Worm (Caenorhabditis elegans): ENCODE data around the gene Y7A5A.10.
A peak's percentile ranks its signal among the peaks of the same experiment; 100 is the strongest.

Gene Y7A5A.10

ce11 chrX:15779503-15779902 is 15.4 kb downstream of the Y7A5A.10 start (continued):
- no peak for TF ChIP-seq nhr-6 (tag; optimal IDR thresholded peaks at IDR 0.05)
- TF ChIP-seq ceh-28 (tag; optimal IDR thresholded peaks at IDR 0.05): no peak
- TF ChIP-seq ces-1 (GFP tag; optimal IDR thresholded peaks at IDR 0.05): no peak
- TF ChIP-seq ztf-11 (tag; optimal IDR thresholded peaks at IDR 0.05): no peak
- peak; percentile 90 for TF ChIP-seq hlh-30 (tag; optimal IDR thresholded peaks at IDR 0.05; ENCODE audit: insufficient read depth)
- TF ChIP-seq nhr-76 (tag; optimal IDR thresholded peaks at IDR 0.05): no peak
- peak; percentile 72 for TF ChIP-seq mxl-3 (GFP tag; optimal IDR thresholded peaks at IDR 0.05)
- TF ChIP-seq lin-29 (GFP tag; IDR thresholded peaks at IDR 0.05): no peak
- TF ChIP-seq ZK546.5 (tag; optimal IDR thresholded peaks at IDR 0.05): no peak
- no peak for TF ChIP-seq lin-15B (tag; optimal IDR thresholded peaks at IDR 0.05)
- no peak for TF ChIP-seq daf-8 (GFP tag; IDR thresholded peaks at IDR 0.05)
- TF ChIP-seq F37D6.2 (tag; optimal IDR thresholded peaks at IDR 0.05): no peak
- TF ChIP-seq lir-3 (tag; optimal IDR thresholded peaks at IDR 0.05): no peak
- TF ChIP-seq fos-1 (tag; optimal IDR thresholded peaks at IDR 0.05): no peak
- no peak for TF ChIP-seq sdz-12 (GFP tag; optimal IDR thresholded peaks at IDR 0.05)
- no peak for TF ChIP-seq madf-5 (GFP tag; IDR thresholded peaks at IDR 0.05)
- no peak for TF ChIP-seq F26F4.8 (GFP tag; conservative IDR thresholded peaks at IDR 0.05)
- no peak for TF ChIP-seq attf-4 (tag; optimal IDR thresholded peaks at IDR 0.05)
- no peak for TF ChIP-seq vab-7 (GFP tag; IDR thresholded peaks at IDR 0.05)
- no peak for TF ChIP-seq zip-11 (GFP tag; IDR thresholded peaks at IDR 0.05)
- peak in 1 of 2 experiments; percentile 61 for TF ChIP-seq mdl-1 (tag; optimal IDR thresholded peaks at IDR 0.05)
- no peak for TF ChIP-seq ztf-7 (tag; optimal IDR thresholded peaks at IDR 0.05)
- peak in 1 of 2 experiments; percentile 29 for TF ChIP-seq daf-16 (GFP tag; optimal IDR thresholded peaks at IDR 0.05)
- peak; percentile 78 for TF ChIP-seq daf-16 (tag; optimal IDR thresholded peaks at IDR 0.05)
- TF ChIP-seq mdt-29 (GFP tag; IDR thresholded peaks at IDR 0.05): peak; percentile 34; the same call in 1 of the 2 replicates
- TF ChIP-seq lin-1 (GFP tag; IDR thresholded peaks at IDR 0.05): peak; percentile 90
- no peak for TF ChIP-seq egl-27 (tag; optimal IDR thresholded peaks at IDR 0.05)
- TF ChIP-seq lin-13 (GFP tag; optimal IDR thresholded peaks at IDR 0.05): peak; percentile 35
- TF ChIP-seq zag-1 (tag; optimal IDR thresholded peaks at IDR 0.05): no peak
- no peak for TF ChIP-seq dpl-1 (GFP tag; optimal IDR thresholded peaks at IDR 0.05)
- TF ChIP-seq set-16 (GFP tag; IDR thresholded peaks at IDR 0.05): no peak
- TF ChIP-seq hmg-1.1 (GFP tag; IDR thresholded peaks at IDR 0.05): 0 out of 2 replicates have a peak, but pooled peaks have one; percentile 31
- no peak for TF ChIP-seq ceh-82 (tag; optimal IDR thresholded peaks at IDR 0.05)
- TF ChIP-seq unc-39 (tag; optimal IDR thresholded peaks at IDR 0.05): no peak
- TF ChIP-seq T26A8.4 (GFP tag; IDR thresholded peaks at IDR 0.05): peak; percentile 43
- no peak for TF ChIP-seq Y75B8A.6 (GFP tag; IDR thresholded peaks at IDR 0.05)
- 0 out of 2 replicates have a peak, but pooled peaks have one; percentile 11 for TF ChIP-seq ctbp-1 (GFP tag; IDR thresholded peaks at IDR 0.05)
- TF ChIP-seq nhr-10 (tag; optimal IDR thresholded peaks at IDR 0.05): peak; percentile 43
- TF ChIP-seq nhr-237 (tag; optimal IDR thresholded peaks at IDR 0.05): no peak
- no peak for TF ChIP-seq fkh-10 (GFP tag; optimal IDR thresholded peaks at IDR 0.05)
- no peak for TF ChIP-seq F10B5.3 (tag; optimal IDR thresholded peaks at IDR 0.05)
- TF ChIP-seq zip-2 (tag; optimal IDR thresholded peaks at IDR 0.05): no peak
- no peak for TF ChIP-seq duxl-1 (tag; optimal IDR thresholded peaks at IDR 0.05; ENCODE audit: poor library complexity)
- TF ChIP-seq unc-130 (GFP tag; optimal IDR thresholded peaks at IDR 0.05): no peak
- TF ChIP-seq aly-2 (tag; optimal IDR thresholded peaks at IDR 0.05): no peak
- TF ChIP-seq nhr-77 (tag; optimal IDR thresholded peaks at IDR 0.05): peak; percentile 69
- TF ChIP-seq snpc-1.2 (GFP tag; IDR thresholded peaks at IDR 0.05): no peak
- TF ChIP-seq nhr-11 (tag; optimal IDR thresholded peaks at IDR 0.05): peak; percentile 34
- TF ChIP-seq nhr-41 (GFP tag; IDR thresholded peaks at IDR 0.05): no peak
- TF ChIP-seq pha-4 (GFP tag; IDR thresholded peaks at IDR 0.05): peak; percentile 19; the same call in 1 of the 2 replicates
- no peak for TF ChIP-seq pha-4 (tag; optimal IDR thresholded peaks at IDR 0.05)
- no peak for TF ChIP-seq mxl-2 (GFP tag; conservative IDR thresholded peaks at IDR 0.05)
- TF ChIP-seq F44E2.7 (GFP tag; IDR thresholded peaks at IDR 0.05): no peak
